Worm (Caenorhabditis elegans): ENCODE results near the gene set-9.
"Not testable (repeated sequence)": the region's sequence is repeated elsewhere in the genome, so short reads cannot be mapped to it uniquely, and the experiment has no call there.

DNA sequence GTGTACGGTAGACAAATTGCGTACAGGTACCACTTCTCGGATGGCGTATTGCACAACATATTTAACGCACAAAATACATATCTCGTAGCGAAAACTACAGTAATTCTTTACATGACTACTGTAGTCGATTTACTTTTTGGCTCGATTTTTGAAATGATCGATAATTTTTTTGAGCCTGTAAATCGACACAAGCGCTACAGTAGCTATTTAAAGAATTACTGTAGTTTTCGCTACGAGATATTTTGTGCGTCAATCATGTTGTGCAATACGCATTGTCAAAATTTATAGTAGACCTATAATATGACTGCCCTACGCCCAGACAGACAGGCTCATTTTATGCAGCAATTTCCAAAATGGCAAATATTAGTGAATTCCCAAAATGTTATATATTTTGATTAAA is 40.5 kb downstream of the set-9 start, which contains the start of gene W03B1.5:
- not testable (repeated sequence) for TF ChIP-seq snpc-4 (tag; optimal IDR thresholded peaks at IDR 0.05); nhr-237 (tag; optimal IDR thresholded peaks at IDR 0.05); mls-2 (tag; optimal IDR thresholded peaks at IDR 0.05); unc-120 (tag; optimal IDR thresholded peaks at IDR 0.05; ENCODE audit: poor library complexity, severe bottlenecking); elt-1 (tag; optimal IDR thresholded peaks at IDR 0.05; ENCODE audit: borderline replicate concordance, insufficient read depth)

Data from whole organism, mixed stage, embryonic.